Worm (Caenorhabditis elegans): ENCODE measurements around the gene F26F12.3.

ce11 chrV:5820401-5820800 lies 25.1 kb downstream of the F26F12.3 start:
- TF ChIP-seq him-1 (tag; optimal IDR thresholded peaks at IDR 0.05) (no peak), dao-5 (tag; optimal IDR thresholded peaks at IDR 0.05) (no peak)

Measured in whole organism, L4/young adult.